Worm (Caenorhabditis elegans) whole organism, mixed stage, embryonic: ENCODE results near the gene fbxc-17.
"Not testable (repeated sequence)": the region's sequence is repeated elsewhere in the genome, so short reads cannot be mapped to it uniquely, and the experiment has no call there.

Experiments
- M03D4.4 ChIP-seq: sonication (generic microtip); optimal IDR thresholded peaks from 2 replicates; lab custom pipeline; 2017; ENCODE audit warnings: mild to moderate bottlenecking, missing genetic modification characterization, missing compliant biosample characterization
- bed-3 ChIP-seq: fragments of 200-800 bp; sonication (Bioruptor generic); optimal IDR thresholded peaks from 3 replicates; lab custom pipeline; 2018; ENCODE audit warnings: mild to moderate bottlenecking, missing genetic modification characterization, moderate library complexity, missing compliant biosample characterization
- blmp-1 ChIP-seq: fragments of 150-350 bp; optimal IDR thresholded peaks from 2 replicates; lab custom pipeline; 2014; ENCODE audit warnings: missing biosample characterization, missing genetic modification characterization
- ceh-39 ChIP-seq: fragments of 150-350 bp; optimal IDR thresholded peaks from 2 replicates; lab custom pipeline; 2014; ENCODE audit warnings: missing biosample characterization, missing genetic modification characterization
- ceh-43 ChIP-seq: fragments of 200-800 bp; sonication (Bioruptor generic); optimal IDR thresholded peaks from 2 replicates; lab custom pipeline; 2018; ENCODE audit warnings: mild to moderate bottlenecking, missing genetic modification characterization, moderate library complexity, missing compliant biosample characterization
- ceh-83 ChIP-seq: fragments of 200-800 bp; sonication (Bioruptor generic); optimal IDR thresholded peaks from 2 replicates; lab custom pipeline; 2018; ENCODE audit warnings: mild to moderate bottlenecking, missing genetic modification characterization, missing compliant biosample characterization
- cnd-1 ChIP-seq: fragments of 200-800 bp; sonication (Bioruptor generic); optimal IDR thresholded peaks from 2 replicates; lab custom pipeline; 2018; ENCODE audit warnings: mild to moderate bottlenecking, missing genetic modification characterization, missing compliant biosample characterization
- drap-1 ChIP-seq: fragments of 200-800 bp; sonication (Bioruptor generic); optimal IDR thresholded peaks from 3 replicates; lab custom pipeline; 2018; ENCODE audit warnings: mild to moderate bottlenecking, missing genetic modification characterization, missing compliant biosample characterization
- elt-1 ChIP-seq: sonication (generic microtip); optimal IDR thresholded peaks from 2 replicates; lab custom pipeline; 2017; ENCODE audit warnings: missing genetic modification characterization, mild to moderate bottlenecking, missing compliant biosample characterization, antibody characterized with exemption, moderate library complexity, borderline replicate concordance; ENCODE audit not compliant: insufficient read depth
- elt-3 ChIP-seq: fragments of 150-350 bp; optimal IDR thresholded peaks from 2 replicates; lab custom pipeline; 2014; ENCODE audit warnings: missing biosample characterization, missing genetic modification characterization
- flh-1 ChIP-seq: fragments of 200-800 bp; sonication (Bioruptor generic); optimal IDR thresholded peaks from 2 replicates; lab custom pipeline; 2018; ENCODE audit warnings: mild to moderate bottlenecking, missing genetic modification characterization, moderate library complexity, missing compliant biosample characterization
- ham-2 ChIP-seq: fragments of 200-800 bp; sonication (Bioruptor generic); optimal IDR thresholded peaks from 2 replicates; lab custom pipeline; 2018; ENCODE audit warnings: mild to moderate bottlenecking, missing genetic modification characterization, missing compliant biosample characterization
- hlh-1 ChIP-seq: fragments of 150-350 bp; optimal IDR thresholded peaks from 2 replicates; lab custom pipeline; 2014; ENCODE audit warnings: missing biosample characterization, missing genetic modification reagents, missing genetic modification characterization
- lin-13 ChIP-seq: fragments of 150-350 bp; optimal IDR thresholded peaks from 2 replicates; lab custom pipeline; 2014; ENCODE audit warnings: missing biosample characterization, missing genetic modification characterization
- lin-32 ChIP-seq: fragments of 200-800 bp; sonication (Bioruptor generic); optimal IDR thresholded peaks from 2 replicates; lab custom pipeline; 2018; ENCODE audit warnings: mild to moderate bottlenecking, missing genetic modification characterization, missing compliant biosample characterization
- lsy-2 ChIP-seq: fragments of 150-350 bp; optimal IDR thresholded peaks from 2 replicates; lab custom pipeline; 2014; ENCODE audit warnings: missing biosample characterization, missing genetic modification characterization
- mab-5 ChIP-seq: fragments of 150-350 bp; optimal IDR thresholded peaks from 2 replicates; lab custom pipeline; 2014; ENCODE audit warnings: missing biosample characterization, missing genetic modification characterization
- nhr-12 ChIP-seq: fragments of 150-350 bp; optimal IDR thresholded peaks from 2 replicates; lab custom pipeline; 2014; ENCODE audit warnings: missing biosample characterization, missing genetic modification characterization
- nhr-2 ChIP-seq: fragments of 150-350 bp; optimal IDR thresholded peaks from 2 replicates; lab custom pipeline; 2014; ENCODE audit warnings: missing biosample characterization, missing genetic modification characterization
- nhr-237 ChIP-seq: fragments of 150-350 bp; optimal IDR thresholded peaks from 2 replicates; lab custom pipeline; 2014; ENCODE audit warnings: missing biosample characterization, missing genetic modification characterization
- nhr-28 ChIP-seq: fragments of 150-350 bp; optimal IDR thresholded peaks from 2 replicates; lab custom pipeline; 2014; ENCODE audit warnings: missing biosample characterization, missing genetic modification characterization
- nhr-76 ChIP-seq: sonication (generic microtip); optimal IDR thresholded peaks from 2 replicates; lab custom pipeline; 2017; ENCODE audit warnings: missing biosample characterization, missing genetic modification characterization
- pha-4 ChIP-seq: fragments of 150-350 bp; optimal IDR thresholded peaks from 2 replicates; lab custom pipeline; 2018; ENCODE audit warnings: missing biosample characterization, missing genetic modification reagents, missing genetic modification characterization
- sem-2 ChIP-seq: fragments of 200-800 bp; sonication (Bioruptor generic); optimal IDR thresholded peaks from 2 replicates; lab custom pipeline; 2018; ENCODE audit warnings: mild to moderate bottlenecking, missing genetic modification characterization, missing compliant biosample characterization
- snpc-4 ChIP-seq: fragments of 150-350 bp; optimal IDR thresholded peaks from 2 replicates; lab custom pipeline; 2014; ENCODE audit warnings: missing biosample characterization, missing genetic modification characterization
- sptf-1 ChIP-seq: sonication (generic microtip); optimal IDR thresholded peaks from 2 replicates; lab custom pipeline; 2017; ENCODE audit warnings: mild to moderate bottlenecking, missing genetic modification characterization, moderate library complexity, missing compliant biosample characterization
- tbx-8 ChIP-seq: fragments of 200-800 bp; sonication (Bioruptor generic); optimal IDR thresholded peaks from 2 replicates; lab custom pipeline; 2018; ENCODE audit warnings: mild to moderate bottlenecking, missing genetic modification characterization, moderate library complexity, missing compliant biosample characterization
- unc-120 ChIP-seq: sonication (generic microtip); optimal IDR thresholded peaks from 2 replicates; lab custom pipeline; 2017; ENCODE audit warnings: missing genetic modification characterization, missing compliant biosample characterization; ENCODE audit not compliant: poor library complexity, severe bottlenecking
- unc-39 ChIP-seq: fragments of 150-350 bp; optimal IDR thresholded peaks from 2 replicates; lab custom pipeline; 2014; ENCODE audit warnings: missing biosample characterization, missing genetic modification characterization
- unc-62 ChIP-seq: fragments of 150-350 bp; optimal IDR thresholded peaks from 2 replicates; lab custom pipeline; 2014; ENCODE audit warnings: missing biosample characterization, missing genetic modification reagents, missing genetic modification characterization
- ztf-11 ChIP-seq: fragments of 150-350 bp; optimal IDR thresholded peaks from 2 replicates; lab custom pipeline; 2014; ENCODE audit warnings: missing biosample characterization, missing genetic modification characterization

The fbxc-17 gene

ce11 chrII:979135-979534 is at the start of gene fbxc-17, which contains the start of gene fbxc-15:
TSS of gene fbxc-17 (minus strand) at chrII:979235.
TSS of gene fbxc-15 (plus strand) at chrII:979423.
- TF ChIP-seq nhr-76 (tag; lab: Kevin White, UChicago) (no peak), flh-1 (GFP tag; lab: Kevin White, UChicago) (no peak), nhr-28 (tag; lab: Kevin White, UChicago) (no peak), unc-39 (tag; lab: Kevin White, UChicago) (no peak), mab-5 (tag; lab: Kevin White, UChicago) (no peak), ceh-43 (GFP tag; lab: Kevin White, UChicago) (no peak), ztf-11 (no peak), nhr-12 (tag; lab: Kevin White, UChicago) (no peak), pha-4 (no peak), cnd-1 (tag; lab: Kevin White, UChicago) (no peak), ceh-83 (no peak), hlh-1 (tag; lab: Kevin White, UChicago) (no peak), lsy-2 (no peak), elt-3 (tag; lab: Kevin White, UChicago) (no peak)

- no peak for TF ChIP-seq nhr-12 (tag; lab: Kevin White, UChicago)
- TF ChIP-seq flh-1 (GFP tag; lab: Kevin White, UChicago), result no peak
- TF ChIP-seq cnd-1 (tag; lab: Kevin White, UChicago), result no peak
- TF ChIP-seq elt-1 (tag; lab: Kevin White, UChicago), result no peak
- no peak for TF ChIP-seq ceh-39 (tag; lab: Kevin White, UChicago)
- no peak for TF ChIP-seq nhr-237 (tag; lab: Kevin White, UChicago)
These were observed 49.6 kb upstream of the fbxc-17 start, which contains the start of gene math-34 for ce11 chrII:1028602-1029001. TSS of gene math-34 (plus strand) at chrII:1028972.

- TF ChIP-seq ceh-39 (tag; lab: Kevin White, UChicago) (no peak), mab-5 (tag; lab: Kevin White, UChicago) (no peak), sptf-1 (tag; lab: Kevin White, UChicago) (no peak), tbx-8 (no peak)
These were observed 47.6 kb upstream of the fbxc-17 start, which contains the start of gene M01D1.12 for ce11 chrII:1026670-1027069. TSS of gene M01D1.12 (plus strand) at chrII:1026970.

ce11 chrII:1024684-1025083 is 45.6 kb upstream of the fbxc-17 start, which contains the start of gene btb-11:
TSS of gene btb-11 (minus strand) at chrII:1024784.
- not testable (repeated sequence) for TF ChIP-seq nhr-237 (tag; lab: Kevin White, UChicago); drap-1 (GFP tag; lab: Kevin White, UChicago); nhr-76 (tag; lab: Kevin White, UChicago)

ce11 chrII:1006375-1006774 is 27.3 kb upstream of the fbxc-17 start, which contains the start of gene F45D11.14:
TSS of gene F45D11.14 (minus strand) at chrII:1006475.
- TF ChIP-seq nhr-2 (tag; lab: Kevin White, UChicago); sem-2 (GFP tag; lab: Kevin White, UChicago); M03D4.4 (tag; lab: Kevin White, UChicago): not testable (repeated sequence)

- TF ChIP-seq mab-5 (tag; lab: Kevin White, UChicago) (no peak), blmp-1 (tag; lab: Kevin White, UChicago) (no peak), elt-3 (tag; lab: Kevin White, UChicago) (no peak), snpc-4 (no peak), bed-3 (GFP tag; lab: Kevin White, UChicago) (no peak), nhr-237 (tag; lab: Kevin White, UChicago) (no peak)
These were observed 22.3 kb upstream of the fbxc-17 start, which contains the start of the genes fbxb-30 and F45D11.5 for ce11 chrII:1001351-1001750. TSS of gene fbxb-30 (minus strand) at chrII:1001451. TSS of gene F45D11.5 (plus strand) at chrII:1001702.

ce11 chrII:999493-999892 is 20.5 kb upstream of the fbxc-17 start, which contains the start of gene fbxb-29:
TSS of gene fbxb-29 (minus strand) at chrII:999593.
- TF ChIP-seq lin-13 (tag; lab: Kevin White, UChicago) (no peak), lsy-2 (no peak), nhr-76 (tag; lab: Kevin White, UChicago) (no peak), sem-2 (GFP tag; lab: Kevin White, UChicago) (no peak), ceh-43 (GFP tag; lab: Kevin White, UChicago) (no peak), flh-1 (GFP tag; lab: Kevin White, UChicago) (no peak), snpc-4 (no peak), lin-32 (no peak), ceh-83 (no peak), ham-2 (GFP tag; lab: Kevin White, UChicago) (no peak), nhr-12 (tag; lab: Kevin White, UChicago) (no peak), nhr-2 (tag; lab: Kevin White, UChicago) (no peak), elt-3 (tag; lab: Kevin White, UChicago) (no peak), bed-3 (GFP tag; lab: Kevin White, UChicago) (no peak), unc-120 (no peak), unc-39 (tag; lab: Kevin White, UChicago) (no peak), unc-62 (GFP tag; lab: Kevin White, UChicago) (no peak), M03D4.4 (tag; lab: Kevin White, UChicago) (no peak), cnd-1 (tag; lab: Kevin White, UChicago) (no peak), nhr-237 (tag; lab: Kevin White, UChicago) (no peak)
- TF ChIP-seq, all 35 proteins: peak for 0
